Fruit fly (Drosophila melanogaster): ENCODE data around the gene CG6310.

CG6310 gene

DNA sequence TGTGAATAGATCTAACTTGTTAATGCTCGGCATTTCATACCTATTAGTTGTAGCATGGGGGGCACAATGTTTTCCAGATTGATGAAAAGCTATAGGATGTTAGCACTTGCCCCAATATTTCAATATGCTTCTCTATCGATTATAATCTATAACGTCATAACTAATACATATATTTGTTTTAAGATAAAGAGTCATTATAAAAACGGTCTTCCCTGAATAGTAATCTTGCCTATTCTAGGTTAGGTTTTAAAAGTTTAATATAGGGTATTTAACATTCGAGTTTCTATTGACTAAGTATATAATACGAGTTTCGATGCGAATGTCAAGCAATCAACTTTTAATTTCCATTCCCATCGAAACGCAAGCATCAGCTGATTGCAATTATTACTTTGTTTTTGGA, 8.5 kb downstream of the CG6310 start, which contains the start of the genes CG6321 and Blos2 (continued):
- TF ChIP-seq CG9876 (GFP tag; optimal IDR thresholded peaks at IDR 0.05), result no peak
- peak; percentile 21 for TF ChIP-seq grn (GFP tag; optimal IDR thresholded peaks at IDR 0.05)
- TF ChIP-seq BEAF-32 (GFP tag; optimal IDR thresholded peaks at IDR 0.05), result no peak
- peak; percentile 57; the same call in 2 of the 3 replicates for TF ChIP-seq ci (GFP tag; IDR thresholded peaks at IDR 0.05)
- peak in 1 of 2 experiments; percentile 83 for TF ChIP-seq eve (GFP tag; optimal IDR thresholded peaks at IDR 0.05)
- TF ChIP-seq CG1024 (GFP tag; IDR thresholded peaks at IDR 0.05), result 0 out of 2 replicates have a peak, but pooled peaks have one; percentile 6
- no peak for TF ChIP-seq Elba2 (GFP tag; optimal IDR thresholded peaks at IDR 0.05)
- no peak for TF ChIP-seq kni (GFP tag; optimal IDR thresholded peaks at IDR 0.05)
- TF ChIP-seq Stat92E (GFP tag; optimal IDR thresholded peaks at IDR 0.05), result no peak
- peak; percentile 85 for TF ChIP-seq grau (tag; optimal IDR thresholded peaks at IDR 0.05)
- TF ChIP-seq NC2β (GFP tag; optimal IDR thresholded peaks at IDR 0.05), result peak; percentile 41
- TF ChIP-seq sr (GFP tag; IDR thresholded peaks at IDR 0.05), result no peak
- peak; percentile 93 for TF ChIP-seq D19A (tag; optimal IDR thresholded peaks at IDR 0.05)
- TF ChIP-seq CG14050 (GFP tag; IDR thresholded peaks at IDR 0.05), result peak; percentile 49; the same call in 1 of the 3 replicates
- peak; percentile 76 for TF ChIP-seq Abd-B (GFP tag; optimal IDR thresholded peaks at IDR 0.05)
- TF ChIP-seq Hey (tag; optimal IDR thresholded peaks at IDR 0.05), result no peak
- no peak for TF ChIP-seq CG3163 (GFP tag; optimal IDR thresholded peaks at IDR 0.05)
- TF ChIP-seq CG12104 (GFP tag; optimal IDR thresholded peaks at IDR 0.05), result peak; percentile 68
- TF ChIP-seq H2.0 (GFP tag; IDR thresholded peaks at IDR 0.05), result no peak
- peak; percentile 75 for TF ChIP-seq Hsf (GFP tag; optimal IDR thresholded peaks at IDR 0.05)
- no peak for TF ChIP-seq hth (optimal IDR thresholded peaks at IDR 0.05)
- peak; percentile 11 for TF ChIP-seq Atf-2 (GFP tag; optimal IDR thresholded peaks at IDR 0.05)
- no peak for TF ChIP-seq ato (GFP tag; IDR thresholded peaks at IDR 0.05; ENCODE audit: partially characterized antibody)
- no peak for TF ChIP-seq zfh2 (GFP tag; optimal IDR thresholded peaks at IDR 0.05)
- TF ChIP-seq Drgx (GFP tag; IDR thresholded peaks at IDR 0.05), result peak; percentile 77
- peak; percentile 79 for TF ChIP-seq sug (tag; optimal IDR thresholded peaks at IDR 0.05)
- TF ChIP-seq al (GFP tag; IDR thresholded peaks at IDR 0.05), result peak; percentile 60; the same call in 1 of the 2 replicates
- TF ChIP-seq dm (GFP tag; optimal IDR thresholded peaks at IDR 0.05), result no peak
- TF ChIP-seq Kr (GFP tag; optimal IDR thresholded peaks at IDR 0.05), result no peak
- TF ChIP-seq nom (GFP tag; optimal IDR thresholded peaks at IDR 0.05), result peak; percentile 20
- TF ChIP-seq cwo (GFP tag; optimal IDR thresholded peaks at IDR 0.05), result peak; percentile 65
- TF ChIP-seq MBD-R2 (GFP tag; IDR thresholded peaks at IDR 0.05), result peak; percentile 81
- TF ChIP-seq CG13624 (GFP tag; optimal IDR thresholded peaks at IDR 0.05), result peak; percentile 57
- peak; percentile 61 for TF ChIP-seq CG15011 (GFP tag; optimal IDR thresholded peaks at IDR 0.05)
- TF ChIP-seq CG34422 (GFP tag; IDR thresholded peaks at IDR 0.05), result 0 out of 3 replicates have a peak, but pooled peaks have one; percentile 38
- TF ChIP-seq Trl (optimal IDR thresholded peaks at IDR 0.05), result no peak
- peak; percentile 45 for TF ChIP-seq Trl (GFP tag; optimal IDR thresholded peaks at IDR 0.05)
- no peak for TF ChIP-seq luna (GFP tag; optimal IDR thresholded peaks at IDR 0.05)
- no peak for TF ChIP-seq da (GFP tag; optimal IDR thresholded peaks at IDR 0.05)
- peak; percentile 65 for TF ChIP-seq CG18476 (GFP tag; optimal IDR thresholded peaks at IDR 0.05)
- peak; percentile 38; the same call in 1 of the 2 replicates for TF ChIP-seq CG4730 (GFP tag; IDR thresholded peaks at IDR 0.05)
- peak; percentile 34 for TF ChIP-seq Vsx1 (GFP tag; optimal IDR thresholded peaks at IDR 0.05)
- TF ChIP-seq Sry-δ (GFP tag; optimal IDR thresholded peaks at IDR 0.05), result peak; percentile 2
- no peak for TF ChIP-seq CG7928 (GFP tag; optimal IDR thresholded peaks at IDR 0.05)
- no peak for TF ChIP-seq CG43689 (GFP tag; IDR thresholded peaks at IDR 0.05)
- peak; percentile 77 for TF ChIP-seq CG17385 (GFP tag; optimal IDR thresholded peaks at IDR 0.05)
- TF ChIP-seq CG17359 (tag; optimal IDR thresholded peaks at IDR 0.05), result peak; percentile 84
- no peak for TF ChIP-seq Doc2 (GFP tag; IDR thresholded peaks at IDR 0.05)
- no peak for TF ChIP-seq pros (GFP tag; optimal IDR thresholded peaks at IDR 0.05)
- peak; percentile 63 for TF ChIP-seq nau (GFP tag; optimal IDR thresholded peaks at IDR 0.05)
- TF ChIP-seq tgo (GFP tag; IDR thresholded peaks at IDR 0.05), result peak; percentile 64; the same call in 1 of the 3 replicates
- no peak for TF ChIP-seq CG6791 (GFP tag; IDR thresholded peaks at IDR 0.05; ENCODE audit: partially characterized antibody)
